Fruit fly (Drosophila melanogaster): ENCODE results near the gene CG32547.

Gene CG32547

dm6 chrX:18479307-18480134 is at the start of gene CG32547:
Gene CG32547 (minus strand): TSS chrX:18479487.
- TF ChIP-seq Met (GFP tag; optimal IDR thresholded peaks at IDR 0.05) (peak; percentile 43), ss (GFP tag; optimal IDR thresholded peaks at IDR 0.05) (no peak), Eip78C (GFP tag) (peak; percentile 74), CG32006 (GFP tag; optimal IDR thresholded peaks at IDR 0.05) (peak; percentile 23), svp (GFP tag) (peak; percentile 36), Sox14 (GFP tag; optimal IDR thresholded peaks at IDR 0.05) (no peak), esn (GFP tag; optimal IDR thresholded peaks at IDR 0.05) (peak; percentile 14), fkh (GFP tag; optimal IDR thresholded peaks at IDR 0.05) (peak; percentile 89), salr (GFP tag; optimal IDR thresholded peaks at IDR 0.05) (no peak), Hr39 (GFP tag; optimal IDR thresholded peaks at IDR 0.05) (peak; percentile 3), CG6163 (GFP tag; IDR thresholded peaks at IDR 0.05) (peak; percentile 34; the same call in 1 of the 3 replicates), eg (GFP tag; IDR thresholded peaks at IDR 0.05) (peak; percentile 15; the same call in 2 of the 3 replicates), Ets96B (tag; optimal IDR thresholded peaks at IDR 0.05) (peak; percentile 2), CG6808 (GFP tag; optimal IDR thresholded peaks at IDR 0.05) (peak; percentile 12), CG10669 (GFP tag; optimal IDR thresholded peaks at IDR 0.05) (peak; percentile 21), Hr4 (GFP tag; optimal IDR thresholded peaks at IDR 0.05) (peak; percentile 33), dsx (GFP tag; optimal IDR thresholded peaks at IDR 0.05; ENCODE audit: poor library complexity, severe bottlenecking) (no peak), achi (GFP tag; optimal IDR thresholded peaks at IDR 0.05) (peak; percentile 91)

dm6 chrX:18528166-18528733 is 49.0 kb upstream of the CG32547 start, which contains the start of the genes CG15042 and CG15047:
Gene CG15042 (minus strand): TSS chrX:18528266.
Gene CG15047 (plus strand): TSS chrX:18528683.
- TF ChIP-seq CG34406 (GFP tag; optimal IDR thresholded peaks at IDR 0.05) (no peak), Sox15 (GFP tag; optimal IDR thresholded peaks at IDR 0.05) (no peak), Sox14 (GFP tag; optimal IDR thresholded peaks at IDR 0.05) (no peak), CG6276 (GFP tag; optimal IDR thresholded peaks at IDR 0.05) (no peak), esn (GFP tag; optimal IDR thresholded peaks at IDR 0.05) (no peak), achi (GFP tag; optimal IDR thresholded peaks at IDR 0.05) (no peak), Met (GFP tag; optimal IDR thresholded peaks at IDR 0.05) (no peak), CG11762 (GFP tag; optimal IDR thresholded peaks at IDR 0.05; ENCODE audit: insufficient read depth) (no peak), Hr39 (GFP tag; optimal IDR thresholded peaks at IDR 0.05) (no peak), CG6854 (GFP tag; optimal IDR thresholded peaks at IDR 0.05) (no peak), CG11902 (GFP tag; optimal IDR thresholded peaks at IDR 0.05) (no peak), CG1621 (tag; optimal IDR thresholded peaks at IDR 0.05) (no peak), CG8319 (GFP tag; optimal IDR thresholded peaks at IDR 0.05) (no peak)

dm6 chrX:18524594-18525266 is 45.4 kb upstream of the CG32547 start:
- TF ChIP-seq acj6 (GFP tag; optimal IDR thresholded peaks at IDR 0.05), result peak; percentile 22
- TF ChIP-seq CG31627 (GFP tag; optimal IDR thresholded peaks at IDR 0.05), result peak; percentile 5
- TF ChIP-seq Lpt (GFP tag; optimal IDR thresholded peaks at IDR 0.05), result no peak
- no peak for TF ChIP-seq eg (GFP tag; IDR thresholded peaks at IDR 0.05)
- peak; percentile 14 for TF ChIP-seq Sox15 (GFP tag; optimal IDR thresholded peaks at IDR 0.05)
- TF ChIP-seq topi (GFP tag; optimal IDR thresholded peaks at IDR 0.05), result peak; percentile 31
- no peak for TF ChIP-seq CG8319 (GFP tag; optimal IDR thresholded peaks at IDR 0.05)
- no peak for TF ChIP-seq Hr38 (GFP tag; optimal IDR thresholded peaks at IDR 0.05)
- TF ChIP-seq CG7368 (GFP tag; optimal IDR thresholded peaks at IDR 0.05), result no peak
- TF ChIP-seq CG6163 (GFP tag; IDR thresholded peaks at IDR 0.05), result no peak
- TF ChIP-seq CG9139 (GFP tag; optimal IDR thresholded peaks at IDR 0.05), result no peak
- TF ChIP-seq CG6276 (GFP tag; optimal IDR thresholded peaks at IDR 0.05), result peak; percentile 49
- no peak for TF ChIP-seq vri (GFP tag; optimal IDR thresholded peaks at IDR 0.05)
- TF ChIP-seq svp (GFP tag), result peak; percentile 77
- peak; percentile 1 for TF ChIP-seq Hr39 (GFP tag; optimal IDR thresholded peaks at IDR 0.05)
- TF ChIP-seq Met (GFP tag; optimal IDR thresholded peaks at IDR 0.05), result peak; percentile 41
- peak; percentile 25 for TF ChIP-seq Sox102F (GFP tag; optimal IDR thresholded peaks at IDR 0.05)
- no peak for TF ChIP-seq CG4318 (GFP tag; optimal IDR thresholded peaks at IDR 0.05)
- TF ChIP-seq CG3919 (GFP tag; optimal IDR thresholded peaks at IDR 0.05), result peak; percentile 34
- peak; percentile 37 for TF ChIP-seq OdsH (GFP tag; optimal IDR thresholded peaks at IDR 0.05)
- TF ChIP-seq Eip78C (GFP tag), result peak; percentile 85
- peak; percentile 27 for TF ChIP-seq Sox14 (GFP tag; optimal IDR thresholded peaks at IDR 0.05)
- peak; percentile 48 to 62 for TF ChIP-seq ss (GFP tag; optimal IDR thresholded peaks at IDR 0.05)
- TF ChIP-seq CG11762 (GFP tag; optimal IDR thresholded peaks at IDR 0.05; ENCODE audit: insufficient read depth), result no peak
- TF ChIP-seq Smox (GFP tag; optimal IDR thresholded peaks at IDR 0.05), result peak; percentile 9
- peak; percentile 44 for TF ChIP-seq Hr4 (GFP tag; optimal IDR thresholded peaks at IDR 0.05)
- peak; percentile 46 for TF ChIP-seq Ets96B (tag; optimal IDR thresholded peaks at IDR 0.05)
- no peak for TF ChIP-seq CG11902 (GFP tag; optimal IDR thresholded peaks at IDR 0.05)
- TF ChIP-seq cyc (GFP tag; optimal IDR thresholded peaks at IDR 0.05), result peak; percentile 4
- TF ChIP-seq CG6854 (GFP tag; optimal IDR thresholded peaks at IDR 0.05), result no peak
- TF ChIP-seq achi (GFP tag; optimal IDR thresholded peaks at IDR 0.05), result peak; percentile 33

All from whole organism, prepupa.